Worm (Caenorhabditis elegans): Measurements from ENCODE around the gene lys-7.

DNA sequence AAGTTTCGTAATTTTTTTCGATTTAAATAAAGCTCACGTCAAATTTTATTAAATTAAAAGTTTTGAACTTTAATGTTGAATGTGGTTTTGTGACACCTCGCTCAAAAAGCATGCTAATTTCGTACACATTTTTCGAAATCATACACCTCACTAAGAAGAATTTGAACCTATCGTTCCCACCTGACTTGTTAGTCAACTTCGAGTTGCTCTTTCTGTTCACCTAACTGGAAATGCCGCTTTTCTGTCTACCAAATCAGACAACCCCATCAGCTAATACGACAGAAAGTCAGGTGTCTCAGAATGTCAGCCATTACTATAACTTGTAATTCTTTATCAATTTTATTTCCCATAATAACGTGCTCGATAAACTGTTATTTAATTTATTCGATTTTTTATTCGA, 48.0 kb upstream of the lys-7 start, which contains the start of gene srbc-66:
- no peak for TF ChIP-seq blmp-1 (tag; optimal IDR thresholded peaks at IDR 0.05)
- no peak for TF ChIP-seq efl-1 (optimal IDR thresholded peaks at IDR 0.05)
- no peak for TF ChIP-seq efl-1 (GFP tag; optimal IDR thresholded peaks at IDR 0.05 in 1 of 2)
- no peak for TF ChIP-seq unc-62 (GFP tag; optimal IDR thresholded peaks at IDR 0.05)
- no peak for TF ChIP-seq ces-1 (GFP tag; optimal IDR thresholded peaks at IDR 0.05)
- no peak for TF ChIP-seq nhr-76 (tag; optimal IDR thresholded peaks at IDR 0.05)
- no peak for TF ChIP-seq nhr-237 (tag; optimal IDR thresholded peaks at IDR 0.05)
- TF ChIP-seq lin-39 (tag; optimal IDR thresholded peaks at IDR 0.05), result no peak

Measured in whole organism, L1 larva.